Worm (Caenorhabditis elegans) whole organism, midembryonic: ENCODE measurements around the gene oac-48.
"Not testable (repeated sequence)": the region's sequence is repeated elsewhere in the genome, so short reads cannot be mapped to it uniquely, and the experiment has no call there.

Experiments used
- T22C8.4 ChIP-seq: fragments of 200-800 bp; sonication (Bioruptor generic); IDR thresholded peaks from 2 replicates; pipeline ENCODE4 v1.3.6; 2022; ENCODE audit warnings: missing genetic modification characterization, missing compliant biosample characterization
- cog-1 ChIP-seq: sonication (generic microtip); optimal IDR thresholded peaks from 2 replicates; lab custom pipeline; 2016; ENCODE audit warnings: missing genetic modification characterization, missing compliant biosample characterization
- flt-1 ChIP-seq: fragments of 200-800 bp; sonication (Bioruptor generic); IDR thresholded peaks from 2 replicates; pipeline ENCODE4 v1.3.6; 2022; ENCODE audit warnings: missing genetic modification characterization, missing compliant biosample characterization
- klf-2 ChIP-seq: fragments of 200-800 bp; sonication (Bioruptor generic); conservative IDR thresholded peaks from 2 replicates; pipeline ENCODE4 v1.3.6; 2022; ENCODE audit warnings: missing genetic modification reagents, missing genetic modification characterization, missing compliant biosample characterization
- med-1 ChIP-seq: sonication (generic microtip); optimal IDR thresholded peaks from 2 replicates; lab custom pipeline; 2017; ENCODE audit warnings: missing genetic modification characterization, mild to moderate bottlenecking, missing compliant biosample characterization, antibody characterized with exemption, missing genetic modification reagents; ENCODE audit not compliant: insufficient read depth
- ref-1 ChIP-seq: fragments of 200-800 bp; sonication (Bioruptor generic); conservative IDR thresholded peaks from 2 replicates; pipeline ENCODE4 v1.3.6; 2022; ENCODE audit warnings: missing genetic modification reagents, missing genetic modification characterization, missing compliant biosample characterization
- tab-1 ChIP-seq: fragments of 200-800 bp; sonication (Bioruptor generic); IDR thresholded peaks from 2 replicates; pipeline ENCODE4 v1.3.6; 2022; ENCODE audit warnings: missing genetic modification characterization, missing compliant biosample characterization
- ztf-29 ChIP-seq: fragments of 200-800 bp; sonication (Bioruptor generic); IDR thresholded peaks from 2 replicates; pipeline ENCODE4 v1.3.6; 2022; ENCODE audit warnings: missing genetic modification reagents, missing genetic modification characterization, missing compliant biosample characterization

DNA sequence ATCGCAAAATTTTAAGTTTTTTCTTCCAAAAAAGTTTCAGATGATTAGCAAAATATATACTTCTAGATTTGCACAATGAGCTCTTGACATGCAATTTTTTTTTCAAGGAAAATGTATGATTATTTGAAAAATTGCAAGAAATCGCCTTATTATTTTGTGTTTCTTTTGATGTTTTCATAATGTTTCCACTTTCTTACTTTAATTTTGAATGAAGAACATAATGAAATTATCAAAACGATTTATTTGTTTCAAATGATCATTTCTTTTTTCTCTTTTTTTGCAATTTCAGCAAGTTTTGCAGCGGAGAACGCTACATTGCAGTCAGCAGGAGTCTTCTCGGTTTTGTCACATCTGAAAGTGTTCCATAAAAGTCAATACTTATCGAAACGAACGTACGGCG is 21.6 kb upstream of the oac-48 start, which contains the start of gene Y45F10C.6:
- TF ChIP-seq cog-1 (tag; lab: Kevin White, UChicago); med-1 (GFP tag; lab: Kevin White, UChicago); ztf-29 (GFP tag; lab: Robert Waterston, UW); tab-1; klf-2 (GFP tag; lab: Robert Waterston, UW); ref-1 (GFP tag; lab: Robert Waterston, UW); flt-1 (GFP tag; lab: Robert Waterston, UW); T22C8.4 (GFP tag; lab: Robert Waterston, UW): not testable (repeated sequence)
